Worm (Caenorhabditis elegans) whole organism, L4 larva: Measurements from ENCODE around the gene ncx-10.
A peak's percentile ranks its signal among the peaks of the same experiment; 100 is the strongest.

ENCODE experiments used
- D1046.2 ChIP-seq: fragments of 200-800 bp; sonication (Bioruptor generic); IDR thresholded peaks from 2 replicates; pipeline ENCODE4 v1.3.6; 2022; ENCODE audit warnings: missing genetic modification characterization, missing compliant biosample characterization
- F10B5.3 ChIP-seq: sonication (generic microtip); optimal IDR thresholded peaks from 2 replicates; lab custom pipeline; 2016; ENCODE audit warnings: mild to moderate bottlenecking, missing genetic modification characterization, missing compliant biosample characterization
- F49E8.2 ChIP-seq: sonication (generic microtip); optimal IDR thresholded peaks from 2 replicates; lab custom pipeline; 2016; ENCODE audit warnings: missing compliant biosample characterization, mild to moderate bottlenecking, missing genetic modification characterization, borderline replicate concordance
- R02D3.7 ChIP-seq: fragments of 150-350 bp; sonication (generic microtip); optimal IDR thresholded peaks from 3 replicates; lab custom pipeline; 2014; ENCODE audit warnings: missing biosample characterization, missing genetic modification characterization
- T20F7.1 ChIP-seq: fragments of 200-800 bp; sonication (Bioruptor generic); optimal IDR thresholded peaks from 2 replicates; lab custom pipeline; 2018; ENCODE audit warnings: mild to moderate bottlenecking, missing genetic modification characterization, missing compliant biosample characterization
- T26A8.4 ChIP-seq: fragments of 200-800 bp; sonication (Bioruptor generic); IDR thresholded peaks from 2 replicates; pipeline ENCODE4 v1.3.6; 2022; ENCODE audit warnings: missing genetic modification characterization, missing compliant biosample characterization
- Y75B8A.6 ChIP-seq: fragments of 200-800 bp; sonication (Bioruptor generic); IDR thresholded peaks from 2 replicates; pipeline ENCODE4 v1.3.6; 2022; ENCODE audit warnings: missing genetic modification reagents, missing genetic modification characterization, missing compliant biosample characterization
- aha-1 ChIP-seq: fragments of 150-350 bp; peaks from one replicate; lab custom pipeline; 2014; ENCODE audit warnings: missing biosample characterization, missing genetic modification characterization
- aly-2 ChIP-seq: sonication (generic microtip); optimal IDR thresholded peaks from 2 replicates; lab custom pipeline; 2018; ENCODE audit warnings: missing biosample characterization, missing genetic modification characterization
- ceh-44 ChIP-seq: fragments of 200-800 bp; sonication (Bioruptor generic); IDR thresholded peaks from 2 replicates; pipeline ENCODE4 v1.3.6; 2022; ENCODE audit warnings: missing genetic modification reagents, missing genetic modification characterization, missing compliant biosample characterization
- ceh-62 ChIP-seq: sonication (generic microtip); optimal IDR thresholded peaks from 2 replicates; lab custom pipeline; 2017; ENCODE audit warnings: missing biosample characterization, missing genetic modification characterization
- ceh-82 ChIP-seq: sonication (generic microtip); optimal IDR thresholded peaks from 2 replicates; lab custom pipeline; 2017; ENCODE audit warnings: missing biosample characterization, missing genetic modification characterization
- ces-1 ChIP-seq: fragments of 150-350 bp; sonication (generic microtip); optimal IDR thresholded peaks from 4 replicates; lab custom pipeline; 2014; ENCODE audit warnings: missing biosample characterization, missing genetic modification reagents, missing genetic modification characterization
- cey-2 ChIP-seq: sonication (generic microtip); optimal IDR thresholded peaks from 3 replicates; lab custom pipeline; 2017; ENCODE audit warnings: missing genetic modification characterization, mild to moderate bottlenecking, missing compliant biosample characterization, antibody characterized with exemption, borderline replicate concordance; ENCODE audit not compliant: insufficient read depth
- ctbp-1 ChIP-seq: fragments of 200-800 bp; sonication (Bioruptor generic); IDR thresholded peaks from 2 replicates; pipeline ENCODE4 v1.3.6; 2022; ENCODE audit warnings: missing genetic modification reagents, missing genetic modification characterization, missing compliant biosample characterization
- daf-19 ChIP-seq: fragments of 200-800 bp; sonication (Bioruptor generic); conservative IDR thresholded peaks from 2 replicates; pipeline ENCODE4 v1.3.6; 2022; ENCODE audit warnings: missing genetic modification characterization, missing compliant biosample characterization
- fos-1 ChIP-seq: fragments of 150-350 bp; optimal IDR thresholded peaks from 2 replicates; lab custom pipeline; 2014; ENCODE audit warnings: missing biosample characterization, missing genetic modification characterization
- gei-8 ChIP-seq: fragments of 200-800 bp; sonication (Bioruptor generic); optimal IDR thresholded peaks from 2 replicates; lab custom pipeline; 2018; ENCODE audit warnings: mild to moderate bottlenecking, missing genetic modification characterization, missing compliant biosample characterization
- hif-1 ChIP-seq, 2 experiments: sonication (generic microtip); optimal IDR thresholded peaks; 2 replicates each; lab custom pipeline; 2016 to 2017; ENCODE audit warnings: missing compliant biosample characterization in 2 of 2, missing genetic modification characterization in 2 of 2, missing genetic modification reagents in 2 of 2, missing genotype in 2 of 2, mild to moderate bottlenecking in 1 of 2
- hlh-11 ChIP-seq: fragments of 200-800 bp; sonication (Bioruptor generic); optimal IDR thresholded peaks from 2 replicates; lab custom pipeline; 2018; ENCODE audit warnings: mild to moderate bottlenecking, missing genetic modification characterization, missing compliant biosample characterization
- lim-7 ChIP-seq: fragments of 200-800 bp; sonication (Bioruptor generic); IDR thresholded peaks from 2 replicates; pipeline ENCODE4 v1.3.6; 2022; ENCODE audit warnings: missing genetic modification characterization, missing compliant biosample characterization
- lin-13 ChIP-seq: fragments of 150-350 bp; optimal IDR thresholded peaks from 2 replicates; lab custom pipeline; 2014; ENCODE audit warnings: missing biosample characterization, missing genetic modification reagents, missing genetic modification characterization
- lin-29 ChIP-seq: fragments of 200-800 bp; sonication (Bioruptor generic); IDR thresholded peaks from 2 replicates; pipeline ENCODE4 v1.3.6; 2022; ENCODE audit warnings: missing genetic modification reagents, missing genetic modification characterization, missing compliant biosample characterization
- mdl-1 ChIP-seq, 2 experiments: fragments of 150-350 bp in 1 of 2; sonication (generic microtip) in 1 of 2; optimal IDR thresholded peaks; 2 replicates each; lab custom pipeline; 2014 to 2017; ENCODE audit warnings: missing biosample characterization in 2 of 2, missing genetic modification characterization in 2 of 2
- mdt-29 ChIP-seq: fragments of 200-800 bp; sonication (Bioruptor generic); IDR thresholded peaks from 2 replicates; pipeline ENCODE4 v1.3.6; 2022; ENCODE audit warnings: missing genetic modification reagents, missing genetic modification characterization, missing compliant biosample characterization
- mxl-3 ChIP-seq: fragments of 200-800 bp; sonication (Bioruptor generic); optimal IDR thresholded peaks from 2 replicates; lab custom pipeline; 2018; ENCODE audit warnings: mild to moderate bottlenecking, missing genetic modification characterization, missing compliant biosample characterization
- nhr-11 ChIP-seq: fragments of 150-350 bp; optimal IDR thresholded peaks from 2 replicates; lab custom pipeline; 2014; ENCODE audit warnings: missing biosample characterization, missing genetic modification characterization
- nhr-28 ChIP-seq: fragments of 150-350 bp; optimal IDR thresholded peaks from 2 replicates; lab custom pipeline; 2014; ENCODE audit warnings: missing biosample characterization, missing genetic modification characterization
- nhr-42 ChIP-seq: fragments of 200-800 bp; sonication (Bioruptor generic); IDR thresholded peaks from 2 replicates; pipeline ENCODE4 v1.3.6; 2022; ENCODE audit warnings: missing genetic modification characterization, missing compliant biosample characterization
- nhr-6 ChIP-seq: fragments of 150-350 bp; optimal IDR thresholded peaks from 2 replicates; lab custom pipeline; 2014; ENCODE audit warnings: missing biosample characterization, missing genetic modification characterization
- nhr-76 ChIP-seq: fragments of 150-350 bp; optimal IDR thresholded peaks from 2 replicates; lab custom pipeline; 2014; ENCODE audit warnings: missing biosample characterization, missing genetic modification characterization
- php-3 ChIP-seq: fragments of 200-800 bp; sonication (Bioruptor generic); IDR thresholded peaks from 2 replicates; pipeline ENCODE4 v1.3.6; 2022; ENCODE audit warnings: missing genetic modification reagents, missing genetic modification characterization, missing compliant biosample characterization
- pqm-1 ChIP-seq: sonication (generic microtip); optimal IDR thresholded peaks from 2 replicates; lab custom pipeline; 2017; ENCODE audit warnings: missing biosample characterization, missing genetic modification characterization
- set-16 ChIP-seq: fragments of 200-800 bp; sonication (Bioruptor generic); IDR thresholded peaks from 2 replicates; pipeline ENCODE4 v1.3.6; 2022; ENCODE audit warnings: missing genetic modification reagents, missing genetic modification characterization, missing compliant biosample characterization
- snpc-1.2 ChIP-seq: fragments of 200-800 bp; sonication (Bioruptor generic); IDR thresholded peaks from 2 replicates; pipeline ENCODE4 v1.3.6; 2022; ENCODE audit warnings: missing genetic modification reagents, missing genetic modification characterization, missing compliant biosample characterization
- snpc-4 ChIP-seq: fragments of 150-350 bp; optimal IDR thresholded peaks from 2 replicates; lab custom pipeline; 2014; ENCODE audit warnings: missing biosample characterization, missing genetic modification characterization
- spr-1 ChIP-seq: sonication (generic microtip); optimal IDR thresholded peaks from 2 replicates; lab custom pipeline; 2016; ENCODE audit warnings: mild to moderate bottlenecking, missing genetic modification characterization, missing compliant biosample characterization
- spr-3 ChIP-seq: fragments of 200-800 bp; sonication (Bioruptor generic); optimal IDR thresholded peaks from 2 replicates; lab custom pipeline; 2018; ENCODE audit warnings: mild to moderate bottlenecking, missing genetic modification characterization, missing compliant biosample characterization
- unc-130 ChIP-seq: sonication (generic microtip); optimal IDR thresholded peaks from 2 replicates; lab custom pipeline; 2016; ENCODE audit warnings: missing genetic modification reagents, missing genetic modification characterization, missing compliant biosample characterization
- unc-62 ChIP-seq, 3 experiments: fragments of 150-350 bp in 1 of 3; sonication (generic microtip); optimal IDR thresholded peaks in 2 of 3; peaks in 1 of 3; 1 replicate in 1 of 3; 2 replicates in 2 of 3; lab custom pipeline; 2014 to 2017; ENCODE audit warnings: missing biosample characterization in 3 of 3, missing genetic modification characterization in 3 of 3, missing genetic modification reagents in 3 of 3, missing genotype in 1 of 3
- zag-1 ChIP-seq: fragments of 150-350 bp; optimal IDR thresholded peaks from 2 replicates; lab custom pipeline; 2014; ENCODE audit warnings: missing biosample characterization, missing genetic modification characterization
- zip-11 ChIP-seq: fragments of 200-800 bp; sonication (Bioruptor generic); IDR thresholded peaks from 2 replicates; pipeline ENCODE4 v1.3.6; 2022; ENCODE audit warnings: missing genetic modification characterization, missing compliant biosample characterization
- zip-2 ChIP-seq: fragments of 150-350 bp; optimal IDR thresholded peaks from 2 replicates; lab custom pipeline; 2014; ENCODE audit warnings: missing biosample characterization, missing genetic modification characterization
- ztf-7 ChIP-seq: fragments of 150-350 bp; optimal IDR thresholded peaks from 2 replicates; lab custom pipeline; 2014; ENCODE audit warnings: missing biosample characterization, missing genetic modification characterization

The ncx-10 gene

DNA sequence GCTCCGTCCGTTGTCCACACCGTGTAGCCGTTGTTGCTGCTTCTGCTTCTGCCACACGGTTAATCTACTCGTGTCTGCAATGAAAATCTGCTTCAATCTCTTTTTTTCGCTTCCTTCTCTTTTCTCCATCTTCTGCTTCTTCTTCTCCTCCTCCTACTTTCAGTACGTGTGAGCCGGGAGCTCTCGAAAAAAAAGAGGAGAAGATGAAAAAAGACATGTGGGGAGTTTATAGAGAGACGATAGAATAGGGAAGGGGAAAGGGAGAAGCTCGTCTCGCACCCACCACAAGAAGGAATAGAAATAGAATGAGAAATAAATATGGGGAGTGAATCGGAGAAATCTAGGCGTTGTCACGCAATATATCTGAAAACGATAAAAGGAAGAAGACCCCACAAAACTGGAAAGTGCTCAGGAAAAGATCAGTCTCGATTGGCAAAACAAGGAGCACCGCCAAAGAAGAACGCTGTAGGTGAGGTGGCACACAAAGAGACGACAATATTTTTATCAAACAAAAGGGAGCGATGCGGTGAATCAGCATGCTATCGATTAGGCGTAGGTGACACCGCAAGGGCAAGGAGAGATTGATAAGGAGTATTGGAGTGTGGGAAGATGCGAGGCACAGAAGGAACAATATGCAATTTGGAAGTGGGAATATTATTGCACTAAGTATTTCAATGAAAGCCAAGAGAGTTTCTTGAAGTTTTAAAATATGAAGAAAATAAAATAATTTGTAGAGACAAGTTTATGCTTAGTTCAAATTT lies 45.0 kb upstream of the ncx-10 start, which contains the start of gene let-413 (continued):
- no peak for TF ChIP-seq T20F7.1 (GFP tag; lab: Kevin White, UChicago)
- peak; percentile 44 for TF ChIP-seq hlh-11
- no peak for TF ChIP-seq snpc-1.2
- no peak for TF ChIP-seq set-16 (GFP tag; lab: Robert Waterston, UW)
- no peak for TF ChIP-seq nhr-42 (GFP tag; lab: Robert Waterston, UW)
- peak; percentile 44 for TF ChIP-seq nhr-6 (tag; lab: Kevin White, UChicago)
- TF ChIP-seq pqm-1 (tag; lab: Kevin White, UChicago): peak; percentile 76
- TF ChIP-seq mdt-29 (GFP tag; lab: Robert Waterston, UW): no peak
- no peak for TF ChIP-seq aly-2 (tag; lab: Kevin White, UChicago)
- TF ChIP-seq snpc-4 (tag; lab: Kevin White, UChicago): no peak
- TF ChIP-seq R02D3.7 (tag; lab: Kevin White, UChicago): no peak
- no peak for TF ChIP-seq nhr-76 (tag; lab: Kevin White, UChicago)
- TF ChIP-seq F10B5.3 (tag; lab: Kevin White, UChicago): no peak
- no peak for TF ChIP-seq spr-3 (GFP tag; lab: Kevin White, UChicago)
- TF ChIP-seq fos-1 (tag; lab: Kevin White, UChicago): no peak
- 0 out of 2 replicates have a peak, but pooled peaks have one; percentile 10 for TF ChIP-seq ctbp-1 (GFP tag; lab: Robert Waterston, UW)
- no peak for TF ChIP-seq Y75B8A.6
- TF ChIP-seq lin-13 (GFP tag; lab: Kevin White, UChicago): no peak

ce11 chrV:7971376-7971775 lies 38.5 kb upstream of the ncx-10 start:
- TF ChIP-seq aha-1 (tag; lab: Kevin White, UChicago) (peak; percentile 94), F49E8.2 (tag; lab: Kevin White, UChicago) (no peak), zip-11 (GFP tag; lab: Robert Waterston, UW) (no peak), gei-8 (GFP tag; lab: Kevin White, UChicago) (no peak), unc-62 (GFP tag; optimal IDR thresholded peaks at IDR 0.05 in 1 of 2; lab: Kevin White, UChicago) (peak in 1 of 2 experiments; percentile 86), unc-62 (tag; optimal IDR thresholded peaks at IDR 0.05; lab: Kevin White, UChicago) (no peak), daf-19 (GFP tag; lab: Robert Waterston, UW) (no peak), unc-130 (GFP tag; lab: Kevin White, UChicago) (no peak), hif-1 (tag; optimal IDR thresholded peaks at IDR 0.05; lab: Kevin White, UChicago) (no peak), ceh-62 (tag; lab: Kevin White, UChicago) (no peak), ces-1 (GFP tag; lab: Kevin White, UChicago) (no peak), spr-1 (no peak), lin-29 (GFP tag; lab: Robert Waterston, UW) (no peak), ceh-82 (tag; lab: Kevin White, UChicago) (no peak), zag-1 (tag; lab: Kevin White, UChicago) (no peak)

DNA sequence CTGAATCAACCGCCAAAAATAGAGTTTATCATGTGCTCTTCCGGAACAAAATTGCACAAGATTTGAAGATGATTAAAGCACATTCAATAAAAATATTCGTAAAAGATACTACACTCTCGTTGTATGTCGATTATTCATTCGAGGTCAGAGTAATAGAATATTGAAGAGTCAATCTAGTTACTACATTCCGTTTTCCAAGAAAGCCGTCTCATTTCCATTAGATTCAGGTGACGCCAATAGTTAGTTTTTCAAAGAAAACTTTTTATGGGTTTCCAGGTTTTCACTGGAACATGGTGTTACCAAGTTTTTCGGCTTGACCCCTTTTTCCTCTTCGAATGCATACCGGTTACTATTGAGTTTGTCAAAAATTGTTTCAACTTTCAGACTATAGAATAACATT lies 37.6 kb upstream of the ncx-10 start:
- no peak for TF ChIP-seq lim-7 (GFP tag; lab: Robert Waterston, UW)
- TF ChIP-seq mxl-3 (GFP tag; lab: Kevin White, UChicago): no peak

ce11 chrV:7969107-7969506 lies 36.2 kb upstream of the ncx-10 start, which contains the start of gene che-7:
Gene che-7 (minus strand): TSS chrV:7969207.
- no peak for TF ChIP-seq daf-19 (GFP tag; lab: Robert Waterston, UW)
- no peak for TF ChIP-seq ceh-44 (GFP tag; lab: Robert Waterston, UW)
- no peak for TF ChIP-seq R02D3.7 (tag; lab: Kevin White, UChicago)
- no peak for TF ChIP-seq mdl-1 (tag; optimal IDR thresholded peaks at IDR 0.05; lab: Kevin White, UChicago)
- no peak for TF ChIP-seq set-16 (GFP tag; lab: Robert Waterston, UW)
- no peak for TF ChIP-seq snpc-4 (tag; lab: Kevin White, UChicago)
- TF ChIP-seq T26A8.4 (GFP tag; lab: Robert Waterston, UW): no peak
- no peak for TF ChIP-seq D1046.2 (GFP tag; lab: Robert Waterston, UW)
- TF ChIP-seq nhr-28 (tag; lab: Kevin White, UChicago): no peak
- no peak for TF ChIP-seq cey-2 (tag; lab: Kevin White, UChicago)
- TF ChIP-seq nhr-11 (tag; lab: Kevin White, UChicago): no peak
- TF ChIP-seq nhr-6 (tag; lab: Kevin White, UChicago): no peak
- no peak for TF ChIP-seq zip-2 (tag; lab: Kevin White, UChicago)
- no peak for TF ChIP-seq ztf-7 (tag; lab: Kevin White, UChicago)
- no peak for TF ChIP-seq php-3
- TF ChIP-seq lim-7 (GFP tag; lab: Robert Waterston, UW): no peak
- no peak for TF ChIP-seq ceh-82 (tag; lab: Kevin White, UChicago)
